Worm (Caenorhabditis elegans) whole organism, L4/young adult: Measurements from ENCODE around the gene F28D1.6.

Experiments used
- W03F9.2 ChIP-seq: fragments of 150-350 bp; optimal IDR thresholded peaks from 2 replicates; lab custom pipeline; 2014; ENCODE audit warnings: missing biosample characterization, missing genetic modification characterization
- dao-5 ChIP-seq: sonication (generic microtip); optimal IDR thresholded peaks from 2 replicates; lab custom pipeline; 2016; ENCODE audit warnings: missing genotype, missing genetic modification characterization, moderate library complexity, missing compliant biosample characterization
- him-1 ChIP-seq: sonication (generic microtip); optimal IDR thresholded peaks from 2 replicates; lab custom pipeline; 2016; ENCODE audit warnings: missing genotype, missing genetic modification reagents, missing genetic modification characterization, missing compliant biosample characterization

F28D1.6 gene

DNA sequence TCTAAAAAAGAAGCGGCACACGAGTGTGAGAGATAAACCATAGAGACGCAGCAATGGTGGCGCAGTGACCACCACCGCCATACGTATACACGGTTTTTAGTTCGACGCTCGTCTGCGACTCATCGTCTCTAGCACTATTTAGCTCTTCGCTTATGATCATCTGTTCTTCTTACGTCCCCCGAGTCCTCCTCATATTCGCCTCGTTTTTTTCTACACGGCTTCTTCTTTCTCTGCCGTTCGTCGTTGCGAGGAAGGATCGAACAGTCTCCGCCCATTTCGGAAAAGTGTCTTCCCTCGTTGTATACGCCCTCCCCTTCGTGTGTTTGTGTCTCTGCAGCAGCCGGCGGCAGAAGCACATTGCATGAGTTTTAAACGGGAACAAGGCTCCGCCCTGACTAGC, 20.0 kb downstream of the F28D1.6 start:
- TF ChIP-seq dao-5 = no peak
- no peak for TF ChIP-seq W03F9.2 (tag; lab: Kevin White, UChicago)
- no peak for TF ChIP-seq him-1 (tag; lab: Kevin White, UChicago)

DNA sequence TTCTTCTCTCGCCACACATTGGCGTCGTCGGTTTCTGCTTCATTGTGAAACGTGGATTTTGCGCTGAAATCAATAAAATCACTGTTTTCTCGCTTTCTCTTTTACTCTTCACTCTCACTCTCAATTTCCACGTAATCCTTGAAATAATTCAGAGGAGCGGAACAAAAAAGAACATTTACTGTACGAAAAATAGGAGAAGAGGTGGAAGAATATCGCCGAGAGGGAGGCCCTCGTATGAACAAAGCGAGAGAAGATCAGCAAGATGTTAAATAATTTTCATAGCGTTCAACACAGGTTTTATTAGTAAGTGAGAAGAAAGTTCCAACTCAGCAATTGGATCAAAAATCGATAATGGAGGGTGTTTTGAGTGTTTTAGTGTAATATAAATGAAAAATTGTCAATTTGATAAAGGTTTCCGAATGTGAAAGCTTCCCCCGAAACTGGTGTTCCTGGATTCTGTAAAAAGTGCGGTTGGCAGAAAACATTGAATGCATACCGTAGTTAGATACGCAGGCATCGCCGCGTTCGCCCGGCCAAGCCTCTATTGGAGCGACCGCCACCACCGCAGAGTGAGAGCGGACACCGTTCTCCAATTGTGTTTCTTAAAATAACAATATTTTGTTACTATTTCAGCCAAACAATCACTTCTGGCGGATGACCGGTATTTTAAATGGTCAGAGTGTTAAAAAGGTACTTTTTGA, 23.4 kb downstream of the F28D1.6 start, which contains the start of the genes ccr-4 and ZC518.8:
ccr-4 (plus strand) TSS at position 151 of the 701 bp plus-strand sequence.
ZC518.8 (minus strand) TSS at position 517 of the 701 bp plus-strand sequence.
- TF ChIP-seq W03F9.2 (tag; lab: Kevin White, UChicago) (no peak), dao-5 (no peak), him-1 (tag; lab: Kevin White, UChicago) (no peak)

DNA sequence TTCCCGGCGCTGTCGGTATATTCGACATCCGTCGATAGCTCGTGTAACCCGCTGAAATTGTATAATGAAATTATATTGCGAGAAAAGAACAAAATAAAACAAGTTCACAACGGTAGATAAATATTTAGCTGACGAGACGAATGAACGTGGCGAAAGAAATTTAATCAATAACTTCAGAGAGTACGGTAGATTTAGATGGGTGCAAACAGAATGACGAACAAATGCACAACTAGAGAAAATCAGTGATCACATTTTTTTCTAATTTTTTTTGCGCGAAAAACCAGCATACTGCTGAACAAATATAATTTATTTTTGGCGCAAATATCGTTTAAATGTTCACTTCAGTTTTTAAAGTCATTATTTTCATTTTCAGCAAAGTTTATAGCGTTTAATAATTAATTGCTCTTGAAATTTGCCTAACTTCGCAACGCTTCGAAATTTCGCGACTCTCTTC, 24.2 kb downstream of the F28D1.6 start, which contains the start of gene sec-24.2:
sec-24.2 (minus strand) TSS at position 51 of the 454 bp plus-strand sequence.
- TF ChIP-seq dao-5 (no peak), W03F9.2 (tag; lab: Kevin White, UChicago) (no peak), him-1 (tag; lab: Kevin White, UChicago) (no peak)

DNA sequence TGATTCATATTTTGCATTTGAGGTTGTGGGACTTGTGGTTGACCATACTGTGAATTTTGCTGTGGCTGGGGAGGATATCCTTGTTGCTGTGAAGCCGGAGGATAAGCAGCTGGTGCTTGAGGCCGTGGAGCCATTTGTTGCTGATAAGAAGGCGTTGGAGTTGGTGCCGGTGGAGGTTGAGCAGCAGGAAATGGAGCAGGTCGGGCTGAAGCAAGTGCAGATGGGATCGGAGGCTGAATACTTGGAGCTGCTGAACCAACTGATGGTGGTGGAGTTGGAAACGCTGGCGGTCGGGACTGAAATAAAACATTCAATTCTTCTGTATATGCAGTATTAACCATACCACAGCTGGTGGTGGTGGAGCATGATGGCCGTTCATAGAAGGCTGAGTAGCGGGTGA, 25.0 kb downstream of the F28D1.6 start:
- TF ChIP-seq dao-5 (no peak), him-1 (tag; lab: Kevin White, UChicago) (no peak), W03F9.2 (tag; lab: Kevin White, UChicago) (no peak)

DNA sequence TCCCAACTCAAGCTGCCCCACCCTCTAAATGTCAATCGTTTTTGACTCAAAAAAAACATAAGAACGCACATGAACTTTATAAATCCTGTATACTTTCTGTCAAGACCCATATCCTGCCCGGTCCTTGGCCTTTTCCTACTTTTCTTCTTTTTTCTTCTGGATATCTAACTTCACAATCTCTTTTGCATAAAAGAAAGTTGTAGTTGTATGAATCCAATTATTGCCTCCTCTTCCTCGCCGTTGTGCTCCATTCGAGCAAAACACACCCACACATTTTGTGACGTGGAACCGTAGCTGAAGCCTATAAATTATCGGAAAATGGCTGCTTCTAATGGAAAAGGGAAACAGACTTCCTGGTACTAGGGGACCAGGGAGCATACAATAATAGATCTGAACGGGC, 34.7 kb downstream of the F28D1.6 start:
- no peak for TF ChIP-seq W03F9.2 (tag; lab: Kevin White, UChicago)
- TF ChIP-seq dao-5 = no peak
- TF ChIP-seq him-1 (tag; lab: Kevin White, UChicago) = no peak

DNA sequence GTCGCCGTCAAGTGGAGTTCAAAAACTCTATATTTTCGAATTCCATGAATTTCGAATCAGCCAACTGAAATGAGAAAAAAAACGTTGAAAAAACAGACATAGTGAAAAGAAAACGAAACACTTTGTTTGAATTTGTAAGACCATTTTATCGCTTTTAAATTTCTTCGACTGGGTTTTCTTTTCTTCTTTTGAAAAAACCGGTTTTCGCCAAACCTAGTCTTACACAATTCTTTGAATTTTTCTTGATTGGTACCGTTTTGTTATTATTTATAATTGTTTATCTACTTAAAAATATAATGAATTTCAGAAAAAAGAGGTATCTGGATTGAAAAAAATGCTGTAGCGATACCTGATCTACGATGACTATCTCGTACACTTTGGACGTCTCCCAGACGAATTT, 35.3 kb downstream of the F28D1.6 start, which contains the start of gene best-22:
best-22 (plus strand) TSS at position 301 of the 400 bp plus-strand sequence.
- no peak for TF ChIP-seq him-1 (tag; lab: Kevin White, UChicago)
- no peak for TF ChIP-seq W03F9.2 (tag; lab: Kevin White, UChicago)
- TF ChIP-seq dao-5 = no peak

DNA sequence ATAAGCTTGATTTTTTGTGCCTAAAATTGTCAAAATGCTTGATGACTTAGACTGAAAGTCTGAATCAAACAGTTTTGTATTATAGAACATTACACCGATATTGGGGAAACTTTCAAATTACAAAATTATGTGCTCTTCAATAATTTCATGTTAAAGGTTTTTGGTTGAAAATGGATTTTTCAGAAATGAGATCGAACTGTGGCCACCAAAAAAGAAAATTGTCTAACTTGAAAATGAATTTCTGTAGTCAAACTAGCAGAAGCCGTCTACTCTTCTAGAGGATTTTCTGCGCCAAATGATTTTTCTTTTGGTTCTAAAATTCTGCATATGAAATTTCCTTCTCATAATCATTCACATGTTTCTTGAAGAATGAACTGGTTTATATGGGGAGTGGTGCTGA, 44.1 kb downstream of the F28D1.6 start:
- TF ChIP-seq him-1 (tag; lab: Kevin White, UChicago) (no peak), W03F9.2 (tag; lab: Kevin White, UChicago) (no peak), dao-5 (no peak)

DNA sequence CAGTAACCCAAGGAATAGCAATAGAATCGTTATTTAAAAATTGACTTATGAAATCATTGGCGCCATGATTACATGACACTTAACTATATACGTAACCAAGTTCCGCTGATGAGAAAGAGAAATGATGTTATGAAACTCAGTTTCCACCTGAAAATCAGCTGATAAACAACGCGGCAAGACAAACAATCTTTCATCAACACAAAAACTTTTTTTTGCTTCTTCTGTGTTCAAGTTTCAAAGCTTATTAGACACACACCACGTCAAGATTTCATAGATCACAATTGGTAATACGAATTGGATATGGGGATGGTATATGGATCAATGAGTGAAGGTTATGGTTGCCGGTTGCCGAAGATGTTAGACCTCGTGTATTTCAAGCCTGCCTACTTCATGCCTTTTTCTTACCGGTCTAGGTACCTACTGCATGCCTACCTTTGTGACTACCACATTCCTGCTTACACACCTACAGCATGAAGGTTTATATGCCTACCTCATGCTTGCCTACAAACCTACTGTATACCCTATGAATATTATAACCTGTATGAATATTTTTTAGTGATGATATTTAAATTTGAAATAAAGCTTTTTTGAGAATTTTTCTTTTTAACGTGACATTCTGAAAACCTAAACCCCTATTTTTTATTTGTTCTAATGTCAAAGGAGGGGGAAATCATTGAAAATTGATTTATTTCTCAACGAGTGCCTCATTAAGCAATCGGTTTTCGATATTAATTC, 47.9 kb downstream of the F28D1.6 start, which contains the start of the genes F19B6.10 and wht-5:
F19B6.10 (plus strand) TSS at position 301 of the 735 bp plus-strand sequence.
wht-5 (plus strand) TSS at position 685 of the 735 bp plus-strand sequence.
- TF ChIP-seq W03F9.2 (tag; lab: Kevin White, UChicago) (no peak), dao-5 (no peak), him-1 (tag; lab: Kevin White, UChicago) (no peak)

DNA sequence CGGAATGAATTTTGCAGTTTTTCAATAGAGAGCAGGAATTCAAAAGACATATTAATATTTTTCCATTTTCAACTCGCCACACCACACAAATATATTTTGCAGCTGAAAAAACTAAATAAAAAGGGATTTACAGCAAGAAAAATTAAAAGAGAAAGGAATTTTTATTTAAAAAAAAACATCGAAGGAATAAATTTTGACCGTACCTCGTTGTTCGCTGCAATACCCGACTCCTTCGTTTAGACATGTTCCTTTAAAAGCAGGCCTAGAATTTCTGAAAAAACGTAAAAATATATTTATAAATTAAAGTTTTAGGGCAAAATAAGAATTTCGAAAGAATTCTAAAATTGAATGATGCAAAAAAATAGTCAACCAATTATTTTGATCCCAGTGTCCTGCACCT, 49.2 kb downstream of the F28D1.6 start, which contains the start of gene F19B6.1:
F19B6.1 (minus strand) TSS at position 278 of the 400 bp plus-strand sequence.
- no peak for TF ChIP-seq dao-5
- no peak for TF ChIP-seq W03F9.2 (tag; lab: Kevin White, UChicago)
- TF ChIP-seq him-1 (tag; lab: Kevin White, UChicago) = no peak

DNA sequence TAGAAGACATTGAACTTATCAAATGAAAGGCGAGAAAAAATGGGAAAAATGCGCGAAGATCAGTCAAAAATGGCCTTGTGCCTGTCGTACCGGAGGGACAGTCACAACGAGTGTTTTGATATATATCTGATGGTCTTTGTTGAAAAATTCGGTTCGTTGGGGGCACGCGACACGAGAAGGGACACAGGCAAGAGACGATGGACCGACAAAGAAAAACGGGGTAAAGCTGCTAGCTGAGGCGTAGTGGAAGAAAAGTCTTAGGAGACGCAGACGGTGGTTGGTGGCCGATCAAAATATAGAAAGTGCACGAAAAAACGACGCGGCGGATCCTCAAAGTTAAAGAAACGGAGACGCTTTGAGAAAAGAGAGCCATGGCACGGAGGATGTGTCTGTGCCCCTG, 49.7 kb downstream of the F28D1.6 start:
- no peak for TF ChIP-seq dao-5
- no peak for TF ChIP-seq him-1 (tag; lab: Kevin White, UChicago)
- TF ChIP-seq W03F9.2 (tag; lab: Kevin White, UChicago) = no peak

DNA sequence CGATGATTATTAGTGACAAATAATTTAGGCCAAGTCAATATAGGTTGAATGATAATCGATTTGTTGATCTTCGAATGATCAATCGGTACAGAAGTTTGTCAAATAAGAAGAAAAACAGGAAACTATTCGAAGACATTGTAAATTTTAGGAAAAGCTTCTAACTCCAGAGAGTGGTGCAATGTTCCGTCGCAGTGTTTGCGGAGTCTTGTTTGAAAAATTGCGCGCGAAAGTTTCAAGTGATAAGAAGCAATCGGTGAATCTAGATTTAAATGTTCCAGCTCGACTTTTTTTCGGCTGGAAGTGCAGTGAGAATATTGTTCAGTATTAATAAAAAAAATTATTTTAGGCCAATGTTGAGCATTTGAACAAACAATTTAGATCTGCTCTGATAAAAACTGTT, 50.3 kb downstream of the F28D1.6 start:
- TF ChIP-seq dao-5 = no peak
